Fruit fly (Drosophila melanogaster) whole organism, embryonic: ENCODE results near the gene CG32537.

Source experiments
- Antp ChIP-seq: fragments of 200-800 bp; sonication (Bioruptor generic); optimal IDR thresholded peaks from 3 replicates; lab custom pipeline; 2016; ENCODE audit warnings: missing biosample characterization, missing genetic modification characterization
- BtbVII ChIP-seq: fragments of 200-800 bp; sonication (Bioruptor generic); optimal IDR thresholded peaks from 3 replicates; lab custom pipeline; 2017; ENCODE audit warnings: missing biosample characterization, mild to moderate bottlenecking, missing genetic modification characterization
- Bteb2 ChIP-seq: fragments of 200-800 bp; sonication (Bioruptor generic); optimal IDR thresholded peaks from 2 replicates; lab custom pipeline; 2016; ENCODE audit warnings: missing biosample characterization, missing genetic modification characterization
- CG10321 ChIP-seq: fragments of 200-800 bp; sonication (Bioruptor generic); IDR thresholded peaks from 2 replicates; pipeline ENCODE4 v1.3.6; 2022; ENCODE audit warnings: missing biosample characterization, missing genetic modification characterization
- CG10654 ChIP-seq: fragments of 200-800 bp; sonication (Bioruptor generic); optimal IDR thresholded peaks from 2 replicates; lab custom pipeline; 2016; ENCODE audit warnings: missing biosample characterization, missing genetic modification characterization
- CG1233 ChIP-seq: fragments of 200-800 bp; sonication (Bioruptor generic); optimal IDR thresholded peaks from 4 replicates; lab custom pipeline; 2018; ENCODE audit warnings: missing biosample characterization, mild to moderate bottlenecking, missing genetic modification characterization
- CG12391 ChIP-seq: fragments of 200-800 bp; sonication (Bioruptor generic); optimal IDR thresholded peaks from 3 replicates; lab custom pipeline; 2018; ENCODE audit warnings: missing biosample characterization, mild to moderate bottlenecking, missing genetic modification characterization, moderate library complexity
- CG16815 ChIP-seq: fragments of 200-800 bp; sonication (Bioruptor generic); optimal IDR thresholded peaks from 3 replicates; lab custom pipeline; 2017; ENCODE audit warnings: missing biosample characterization, mild to moderate bottlenecking, missing genetic modification characterization
- CG17829 ChIP-seq: fragments of 200-800 bp; optimal IDR thresholded peaks from 2 replicates; lab custom pipeline; 2019; ENCODE audit warnings: missing biosample characterization, mild to moderate bottlenecking, missing genetic modification characterization, moderate library complexity
- CG18476 ChIP-seq: fragments of 200-800 bp; sonication (Bioruptor generic); optimal IDR thresholded peaks from 2 replicates; lab custom pipeline; 2016; ENCODE audit warnings: missing biosample characterization, mild to moderate bottlenecking, missing genetic modification characterization
- CG2889 ChIP-seq: fragments of 200-800 bp; sonication (Bioruptor generic); IDR thresholded peaks from 3 replicates; pipeline ENCODE4 v1.3.6; 2022; ENCODE audit warnings: missing biosample characterization, missing genetic modification characterization
- CG4282 ChIP-seq: fragments of 200-800 bp; sonication (Bioruptor generic); optimal IDR thresholded peaks from 2 replicates; lab custom pipeline; 2016; ENCODE audit warnings: missing biosample characterization, missing genetic modification characterization
- CG4617 ChIP-seq: fragments of 200-800 bp; sonication (Bioruptor generic); optimal IDR thresholded peaks from 3 replicates; lab custom pipeline; 2016; ENCODE audit warnings: missing biosample characterization, missing genetic modification characterization, borderline replicate concordance
- CG4820 ChIP-seq: fragments of 200-800 bp; sonication (Bioruptor generic); optimal IDR thresholded peaks from 3 replicates; lab custom pipeline; 2016; ENCODE audit warnings: missing biosample characterization, missing genetic modification characterization
- CG6254 ChIP-seq: fragments of 200-800 bp; sonication (Bioruptor generic); optimal IDR thresholded peaks from 3 replicates; lab custom pipeline; 2017; ENCODE audit warnings: mild to moderate bottlenecking, missing biosample characterization, missing genetic modification reagents, missing genetic modification characterization
- CG6272 ChIP-seq: fragments of 200-800 bp; sonication (Bioruptor generic); IDR thresholded peaks from 2 replicates; pipeline ENCODE4 v1.3.6; 2022; ENCODE audit warnings: missing biosample characterization, missing genetic modification characterization
- CG9797 ChIP-seq: fragments of 200-800 bp; sonication (Bioruptor generic); optimal IDR thresholded peaks from 3 replicates; lab custom pipeline; 2018; ENCODE audit warnings: missing biosample characterization, mild to moderate bottlenecking, missing genetic modification characterization
- CTCF ChIP-seq: fragments of 200-800 bp; sonication (Bioruptor generic); optimal IDR thresholded peaks from 2 replicates; lab custom pipeline; 2017; ENCODE audit warnings: missing biosample characterization, mild to moderate bottlenecking, missing genetic modification characterization, moderate library complexity
- CrebB ChIP-seq: fragments of 200-800 bp; sonication (Bioruptor generic); optimal IDR thresholded peaks from 3 replicates; lab custom pipeline; 2018; ENCODE audit warnings: missing biosample characterization, mild to moderate bottlenecking, missing genetic modification characterization
- Dref ChIP-seq: fragments of 200-800 bp; sonication (Bioruptor generic); IDR thresholded peaks from 2 replicates; pipeline ENCODE4 v1.3.6; 2022; ENCODE audit warnings: missing biosample characterization, missing genetic modification characterization
- Fer2 ChIP-seq: fragments of 200-800 bp; sonication (Bioruptor generic); optimal IDR thresholded peaks from 2 replicates; lab custom pipeline; 2018; ENCODE audit warnings: missing biosample characterization, mild to moderate bottlenecking, missing genetic modification characterization, moderate library complexity
- HmgZ ChIP-seq: fragments of 200-800 bp; sonication (Bioruptor generic); optimal IDR thresholded peaks from 2 replicates; lab custom pipeline; 2018; ENCODE audit warnings: missing biosample characterization, mild to moderate bottlenecking, missing genetic modification characterization
- Hsf ChIP-seq: fragments of 200-800 bp; sonication (Bioruptor generic); optimal IDR thresholded peaks from 3 replicates; lab custom pipeline; 2016; ENCODE audit warnings: missing biosample characterization, missing genetic modification characterization
- MBD-R2 ChIP-seq: fragments of 200-800 bp; sonication (Bioruptor generic); IDR thresholded peaks from 2 replicates; pipeline ENCODE4 v1.3.6; 2022; ENCODE audit warnings: missing biosample characterization, missing genetic modification characterization
- Med ChIP-seq: fragments of 200-800 bp; sonication (Bioruptor generic); peaks from one replicate; lab custom pipeline; 2016; ENCODE audit warnings: missing biosample characterization, missing genetic modification characterization, mild to moderate bottlenecking, inconsistent platforms, moderate library complexity
- Nf-YA ChIP-seq: fragments of 200-800 bp; sonication (Bioruptor generic); IDR thresholded peaks from 2 replicates; pipeline ENCODE4 v1.3.6; 2022; ENCODE audit warnings: missing biosample characterization, missing genetic modification characterization
- Oaz ChIP-seq: fragments of 200-800 bp; sonication (Bioruptor generic); IDR thresholded peaks from 2 replicates; pipeline ENCODE4 v1.3.6; 2022; ENCODE audit warnings: missing biosample characterization, missing genetic modification characterization
- Pdp1 ChIP-seq, 2 experiments: fragments of 200-800 bp; sonication (Bioruptor generic); optimal IDR thresholded peaks; 3 replicates each; lab custom pipeline; 2016; ENCODE audit warnings: missing biosample characterization in 2 of 2, missing genetic modification characterization in 2 of 2, mild to moderate bottlenecking in 1 of 2, moderate library complexity in 1 of 2
- ato ChIP-seq: fragments of 200-800 bp; sonication (Bioruptor generic); IDR thresholded peaks from 2 replicates; pipeline ENCODE4 v1.3.6; 2022; ENCODE audit warnings: missing biosample characterization, missing genetic modification characterization; ENCODE audit not compliant: partially characterized antibody
- cad ChIP-seq: fragments of >200 bp; optimal IDR thresholded peaks from 2 replicates; lab custom pipeline; 2017; ENCODE audit warnings: missing biosample characterization, missing genetic modification characterization
- chinmo ChIP-seq: fragments of 200-800 bp; sonication (Bioruptor generic); IDR thresholded peaks from 4 replicates; pipeline ENCODE4 v1.3.6; 2022; ENCODE audit warnings: missing biosample characterization, missing genetic modification characterization; ENCODE audit not compliant: partially characterized antibody
- crc ChIP-seq: fragments of 200-800 bp; sonication (Bioruptor generic); optimal IDR thresholded peaks from 2 replicates; lab custom pipeline; 2016; ENCODE audit warnings: missing biosample characterization, missing genetic modification characterization
- dpn ChIP-seq, 2 experiments: fragments of 200-800 bp; sonication (Bioruptor generic); optimal IDR thresholded peaks; 3 replicates each; lab custom pipeline; 2016; ENCODE audit warnings: missing biosample characterization in 2 of 2, missing genetic modification characterization in 2 of 2
- fd3F ChIP-seq: fragments of 200-800 bp; sonication (Bioruptor generic); optimal IDR thresholded peaks from 2 replicates; lab custom pipeline; 2018; ENCODE audit warnings: missing biosample characterization, mild to moderate bottlenecking, missing genetic modification characterization, moderate library complexity
- gfzf ChIP-seq: fragments of 200-800 bp; sonication (Bioruptor generic); optimal IDR thresholded peaks from 2 replicates; lab custom pipeline; 2016; ENCODE audit warnings: missing biosample characterization, mild to moderate bottlenecking, missing genetic modification characterization, moderate library complexity
- ham ChIP-seq: fragments of 200-800 bp; sonication (Bioruptor generic); IDR thresholded peaks from 2 replicates; pipeline ENCODE4 v1.3.6; 2022; ENCODE audit warnings: missing biosample characterization, missing genetic modification characterization
- her ChIP-seq: fragments of 200-800 bp; sonication (Bioruptor generic); optimal IDR thresholded peaks from 2 replicates; lab custom pipeline; 2016; ENCODE audit warnings: missing biosample characterization, missing genetic modification characterization
- klu ChIP-seq: fragments of 200-800 bp; sonication (Bioruptor generic); IDR thresholded peaks from 2 replicates; pipeline ENCODE4 v1.3.6; 2022; ENCODE audit warnings: missing biosample characterization, missing genetic modification characterization
- knrl ChIP-seq: fragments of 200-800 bp; sonication (Bioruptor generic); IDR thresholded peaks from 3 replicates; pipeline ENCODE4 v1.3.6; 2022; ENCODE audit warnings: missing biosample characterization, missing genetic modification characterization; ENCODE audit not compliant: partially characterized antibody
- maf-S ChIP-seq: fragments of 200-800 bp; sonication (Bioruptor generic); optimal IDR thresholded peaks from 2 replicates; lab custom pipeline; 2016; ENCODE audit warnings: missing biosample characterization, missing genetic modification characterization
- nerfin-1 ChIP-seq: fragments of 200-800 bp; sonication (Bioruptor generic); optimal IDR thresholded peaks from 3 replicates; lab custom pipeline; 2019; ENCODE audit warnings: missing biosample characterization, mild to moderate bottlenecking, missing genetic modification characterization, moderate library complexity
- odd ChIP-seq: fragments of 200-800 bp; sonication (Bioruptor generic); optimal IDR thresholded peaks from 2 replicates; lab custom pipeline; 2017; ENCODE audit warnings: missing biosample characterization, mild to moderate bottlenecking, missing genetic modification characterization
- prd ChIP-seq, 3 experiments: fragments of >200 bp in 2 of 3; fragments of 200-800 bp in 1 of 3; sonication (Bioruptor generic) in 1 of 3; optimal IDR thresholded peaks in 2 of 3; IDR thresholded peaks in 1 of 3; 2 replicates in 2 of 3; 3 replicates in 1 of 3; pipeline versions ENCODE4 v1.3.6 to Lab custom; 2017 to 2022; ENCODE audit warnings: missing biosample characterization in 1 of 3, missing genetic modification characterization in 1 of 3
- pzg ChIP-seq: fragments of 200-800 bp; sonication (Bioruptor generic); optimal IDR thresholded peaks from 3 replicates; lab custom pipeline; 2018; ENCODE audit warnings: missing biosample characterization, mild to moderate bottlenecking, missing genetic modification characterization, moderate library complexity
- rib ChIP-seq: fragments of 200-800 bp; sonication (Bioruptor generic); IDR thresholded peaks from 2 replicates; pipeline ENCODE4 v1.3.6; 2022; ENCODE audit warnings: missing biosample characterization, missing genetic modification characterization
- sc ChIP-seq, 3 experiments: fragments of >200 bp in 2 of 3; fragments of 200-800 bp in 1 of 3; sonication (Bioruptor generic) in 1 of 3; optimal IDR thresholded peaks; 2 replicates in 2 of 3; 3 replicates in 1 of 3; lab custom pipeline; 2017; ENCODE audit warnings: mild to moderate bottlenecking in 1 of 3, missing biosample characterization in 1 of 3, missing genetic modification characterization in 1 of 3, missing genetic modification reagents in 1 of 3
- tio ChIP-seq: fragments of 200-800 bp; sonication (Bioruptor generic); optimal IDR thresholded peaks from 2 replicates; lab custom pipeline; 2017; ENCODE audit warnings: missing biosample characterization, missing genetic modification characterization, inconsistent platforms
- unpg ChIP-seq: fragments of 200-800 bp; sonication (Bioruptor generic); optimal IDR thresholded peaks from 3 replicates; lab custom pipeline; 2018; ENCODE audit warnings: missing biosample characterization, mild to moderate bottlenecking, missing genetic modification characterization, moderate library complexity
- vnd ChIP-seq: fragments of 200-800 bp; sonication (Bioruptor generic); IDR thresholded peaks from 3 replicates; pipeline ENCODE4 v1.3.6; 2022; ENCODE audit warnings: missing biosample characterization, missing genetic modification characterization; ENCODE audit not compliant: partially characterized antibody

CG32537 gene

DNA sequence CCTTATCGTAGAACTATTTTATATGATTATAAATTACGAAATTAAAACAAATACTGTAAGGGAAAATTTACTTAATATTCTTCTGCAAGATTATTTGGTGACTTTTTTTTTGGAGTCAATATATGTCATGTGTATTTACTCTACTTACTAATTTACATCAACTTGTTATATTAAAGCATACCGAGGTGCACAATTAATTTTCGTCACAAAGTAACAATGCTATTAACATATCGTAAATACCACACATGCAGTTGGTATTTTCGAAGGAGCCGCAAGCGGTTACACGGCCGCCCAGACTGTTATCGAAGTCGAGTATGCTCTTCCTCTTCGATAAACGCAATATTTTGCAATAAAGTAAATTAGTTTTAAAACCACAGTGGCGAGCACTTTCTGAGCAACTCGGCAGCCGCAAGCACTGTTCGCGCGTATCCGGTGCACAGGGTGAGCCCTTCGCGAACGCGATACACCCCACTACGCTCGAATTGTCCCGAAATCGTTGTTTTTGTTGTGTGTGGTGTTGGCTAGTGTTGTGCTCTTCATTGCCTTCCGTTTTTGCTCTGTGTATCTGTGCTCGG is 14.7 kb downstream of the CG32537 start, which contains the start of gene Vav (continued):
- TF ChIP-seq Hsf (GFP tag; lab: Kevin White, UChicago), result no peak
- no peak for TF ChIP-seq CG1233 (GFP tag; lab: Kevin White, UChicago)
- no peak for TF ChIP-seq CG10654 (GFP tag; lab: Kevin White, UChicago)
- no peak for TF ChIP-seq CG16815 (GFP tag; lab: Kevin White, UChicago)
- TF ChIP-seq prd (optimal IDR thresholded peaks at IDR 0.05; lab: Kevin White, UChicago), result no peak
- TF ChIP-seq prd (GFP tag; IDR thresholded peaks at IDR 0.05; lab: Robert Waterston, UW), result 0 out of 3 replicates have a peak, but pooled peaks have one; percentile 4
- no peak for TF ChIP-seq CG6254
- peak; percentile 3 for TF ChIP-seq HmgZ (tag; lab: Kevin White, UChicago)
- TF ChIP-seq ham (GFP tag; lab: Robert Waterston, UW), result 0 out of 2 replicates have a peak, but pooled peaks have one; percentile 10
- TF ChIP-seq CG17829 (tag; lab: Kevin White, UChicago), result no peak
- TF ChIP-seq CG10321 (GFP tag; lab: Robert Waterston, UW), result no peak
- no peak for TF ChIP-seq vnd (GFP tag; lab: Robert Waterston, UW)
- no peak for TF ChIP-seq her (GFP tag; lab: Kevin White, UChicago)
- TF ChIP-seq klu (GFP tag; lab: Robert Waterston, UW), result no peak
- no peak for TF ChIP-seq Oaz (GFP tag; lab: Robert Waterston, UW)
- no peak for TF ChIP-seq knrl (GFP tag; lab: Robert Waterston, UW)
- TF ChIP-seq sc (optimal IDR thresholded peaks at IDR 0.05; lab: Kevin White, UChicago), result no peak
- TF ChIP-seq sc (GFP tag; optimal IDR thresholded peaks at IDR 0.05; lab: Kevin White, UChicago), result no peak
- TF ChIP-seq CG2889 (GFP tag; lab: Robert Waterston, UW), result no peak
- TF ChIP-seq CG6272 (GFP tag; lab: Robert Waterston, UW), result no peak
- no peak for TF ChIP-seq CG4820 (GFP tag; lab: Kevin White, UChicago)
- no peak for TF ChIP-seq crc
- no peak for TF ChIP-seq dpn (GFP tag; optimal IDR thresholded peaks at IDR 0.05; lab: Kevin White, UChicago)
- TF ChIP-seq unpg (GFP tag; lab: Kevin White, UChicago), result no peak
- TF ChIP-seq Pdp1 (GFP tag; optimal IDR thresholded peaks at IDR 0.05; lab: Kevin White, UChicago), result no peak
- no peak for TF ChIP-seq nerfin-1 (tag; lab: Kevin White, UChicago)
- TF ChIP-seq Fer2 (tag; lab: Kevin White, UChicago), result no peak
- TF ChIP-seq CG4282 (GFP tag; lab: Kevin White, UChicago), result no peak
- TF ChIP-seq odd, result peak; percentile 52
- no peak for TF ChIP-seq CG12391 (tag; lab: Kevin White, UChicago)
- TF ChIP-seq BtbVII (GFP tag; lab: Kevin White, UChicago), result no peak
- peak; percentile 40; the same call in 1 of the 2 replicates for TF ChIP-seq ato
- TF ChIP-seq rib (GFP tag; lab: Robert Waterston, UW), result no peak
- no peak for TF ChIP-seq Antp (GFP tag; lab: Kevin White, UChicago)

DNA sequence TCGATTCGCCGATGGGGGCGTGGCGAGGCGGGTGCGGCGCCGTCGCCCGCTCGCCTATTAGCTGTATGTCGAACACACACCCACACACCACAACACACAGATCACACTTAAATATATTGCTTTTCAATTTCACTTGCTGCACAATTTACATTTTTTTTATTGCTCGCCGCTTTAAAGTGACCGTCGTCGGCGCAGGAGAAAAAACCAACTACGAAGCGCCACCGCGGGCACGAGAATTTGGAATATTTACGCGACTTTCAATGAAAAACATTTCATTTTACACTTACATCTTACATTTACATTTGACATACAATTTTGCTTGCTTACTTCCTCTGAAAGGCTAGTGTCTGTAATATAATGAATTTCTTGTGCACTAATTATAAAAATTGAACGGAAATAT is 15.3 kb downstream of the CG32537 start, which contains the start of gene rictor:
rictor (minus strand) TSS at position 170 of the 400 bp plus-strand sequence.
- TF ChIP-seq MBD-R2 (GFP tag; lab: Robert Waterston, UW), result peak; percentile 19; the same call in 1 of the 2 replicates
- no peak for TF ChIP-seq Nf-YA (GFP tag; lab: Robert Waterston, UW)
- TF ChIP-seq Bteb2 (GFP tag; lab: Kevin White, UChicago), result no peak
- no peak for TF ChIP-seq CG18476 (GFP tag; lab: Kevin White, UChicago)
- no peak for TF ChIP-seq cad (GFP tag; lab: Kevin White, UChicago)
- TF ChIP-seq pzg (GFP tag; lab: Kevin White, UChicago), result peak; percentile 40
- TF ChIP-seq chinmo (GFP tag; lab: Robert Waterston, UW), result 0 out of 4 replicates have a peak, but pooled peaks have one; percentile 15
- no peak for TF ChIP-seq tio (GFP tag; lab: Kevin White, UChicago)
- peak; percentile 81 for TF ChIP-seq CTCF (GFP tag; lab: Kevin White, UChicago)
- peak; percentile 74 for TF ChIP-seq Med (GFP tag; lab: Kevin White, UChicago)
- peak; percentile 5 for TF ChIP-seq CG4617 (GFP tag; lab: Kevin White, UChicago)
- peak; percentile 49 for TF ChIP-seq Dref (GFP tag; lab: Robert Waterston, UW)
- no peak for TF ChIP-seq fd3F
- TF ChIP-seq HmgZ (tag; lab: Kevin White, UChicago), result no peak
- 0 out of 3 replicates have a peak, but pooled peaks have one; percentile 13 for TF ChIP-seq knrl (GFP tag; lab: Robert Waterston, UW)
- no peak for TF ChIP-seq CrebB
- TF ChIP-seq CG9797 (GFP tag; lab: Kevin White, UChicago), result peak; percentile 31
- TF ChIP-seq maf-S (GFP tag; lab: Kevin White, UChicago), result no peak
- TF ChIP-seq gfzf (GFP tag; lab: Kevin White, UChicago), result peak; percentile 72
